Worm (Caenorhabditis elegans): ENCODE measurements around the gene sra-13.

DNA sequence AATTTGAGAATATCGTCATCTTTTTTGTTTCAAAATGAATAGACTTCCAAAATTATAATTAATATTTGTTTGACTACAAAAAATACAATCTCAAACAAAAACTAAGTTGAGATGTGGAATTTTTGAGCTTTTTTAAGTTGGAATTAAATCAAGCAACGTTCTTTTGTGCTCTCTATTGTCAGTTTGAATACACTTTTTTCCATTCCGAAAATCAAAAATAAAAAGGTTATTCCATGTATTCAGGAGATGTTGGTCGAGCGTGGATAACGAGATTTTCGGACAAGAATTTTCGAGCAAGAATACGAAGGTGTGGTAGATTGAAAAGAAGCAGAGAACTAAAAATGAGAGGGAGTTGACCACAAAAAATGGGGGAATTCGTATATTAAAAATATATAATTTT is 37.3 kb upstream of the sra-13 start:
- TF ChIP-seq ceh-28 (tag; optimal IDR thresholded peaks at IDR 0.05), result no peak
- TF ChIP-seq fkh-10 (GFP tag; optimal IDR thresholded peaks at IDR 0.05), result peak; percentile 89
- no peak for TF ChIP-seq eor-1 (tag; optimal IDR thresholded peaks at IDR 0.05)
- no peak for TF ChIP-seq elt-1 (tag; optimal IDR thresholded peaks at IDR 0.05)
- TF ChIP-seq unc-39 (tag; optimal IDR thresholded peaks at IDR 0.05), result no peak
- TF ChIP-seq nhr-77 (tag; optimal IDR thresholded peaks at IDR 0.05), result no peak
- TF ChIP-seq snpc-4 (tag; optimal IDR thresholded peaks at IDR 0.05), result no peak
- TF ChIP-seq ztf-4 (tag; optimal IDR thresholded peaks at IDR 0.05), result no peak
- no peak for TF ChIP-seq ceh-82 (tag; optimal IDR thresholded peaks at IDR 0.05)
- no peak for TF ChIP-seq sea-2 (GFP tag; optimal IDR thresholded peaks at IDR 0.05)
- no peak for TF ChIP-seq nfya-1 (tag; optimal IDR thresholded peaks at IDR 0.05; ENCODE audit: insufficient read depth)
- TF ChIP-seq nhr-237 (tag; optimal IDR thresholded peaks at IDR 0.05), result no peak
